Fruit fly (Drosophila melanogaster) whole organism, embryonic: ENCODE results near the gene CG1354.

Source experiments
- Aef1 ChIP-seq: fragments of 200-800 bp; sonication (Bioruptor generic); IDR thresholded peaks from 3 replicates; pipeline ENCODE4 v1.3.6; 2022; ENCODE audit warnings: missing biosample characterization, missing genetic modification characterization
- Awh ChIP-seq: fragments of 200-800 bp; sonication (Bioruptor generic); IDR thresholded peaks from 2 replicates; pipeline ENCODE4, ENCODE4 v1.3.6; 2022; ENCODE audit warnings: missing biosample characterization, missing genetic modification characterization
- B-H2 ChIP-seq: fragments of 200-800 bp; sonication (Bioruptor generic); optimal IDR thresholded peaks from 2 replicates; lab custom pipeline; 2018; ENCODE audit warnings: missing biosample characterization, mild to moderate bottlenecking, missing genetic modification characterization
- CG10147 ChIP-seq: fragments of 200-800 bp; sonication (Bioruptor generic); optimal IDR thresholded peaks from 2 replicates; lab custom pipeline; 2019; ENCODE audit warnings: missing biosample characterization, mild to moderate bottlenecking, missing genetic modification characterization, moderate library complexity
- CG10654 ChIP-seq: fragments of 200-800 bp; sonication (Bioruptor generic); optimal IDR thresholded peaks from 2 replicates; lab custom pipeline; 2016; ENCODE audit warnings: missing biosample characterization, missing genetic modification characterization
- CG11696 ChIP-seq: fragments of 200-800 bp; sonication (Bioruptor generic); IDR thresholded peaks from 2 replicates; pipeline ENCODE4 v1.3.6; 2022; ENCODE audit warnings: missing biosample characterization, missing genetic modification characterization
- CG1832 ChIP-seq: fragments of 200-800 bp; sonication (Bioruptor generic); optimal IDR thresholded peaks from 2 replicates; lab custom pipeline; 2017; ENCODE audit warnings: missing biosample characterization, mild to moderate bottlenecking, missing genetic modification characterization, inconsistent platforms
- CG5180 ChIP-seq: fragments of 200-800 bp; sonication (Bioruptor generic); optimal IDR thresholded peaks from 3 replicates; lab custom pipeline; 2017; ENCODE audit warnings: missing biosample characterization, missing genetic modification characterization, mild to moderate bottlenecking, moderate library complexity, missing genetic modification reagents
- CG7357 ChIP-seq: fragments of 200-800 bp; sonication (Bioruptor generic); IDR thresholded peaks from 3 replicates; pipeline ENCODE4 v1.3.6; 2022; ENCODE audit warnings: missing biosample characterization, missing genetic modification characterization
- CG8281 ChIP-seq: fragments of 200-800 bp; sonication (Bioruptor generic); optimal IDR thresholded peaks from 2 replicates; lab custom pipeline; 2018; ENCODE audit warnings: missing biosample characterization, mild to moderate bottlenecking, missing genetic modification characterization, moderate library complexity
- CG8359 ChIP-seq: fragments of 200-800 bp; sonication (Bioruptor generic); optimal IDR thresholded peaks from 2 replicates; lab custom pipeline; 2017; ENCODE audit warnings: missing biosample characterization, mild to moderate bottlenecking, missing genetic modification characterization, borderline replicate concordance
- CG8478 ChIP-seq: fragments of >200 bp; optimal IDR thresholded peaks from 2 replicates; lab custom pipeline; 2018
- CTCF ChIP-seq: fragments of 200-800 bp; sonication (Bioruptor generic); optimal IDR thresholded peaks from 2 replicates; lab custom pipeline; 2017; ENCODE audit warnings: missing biosample characterization, mild to moderate bottlenecking, missing genetic modification characterization, moderate library complexity
- D19A ChIP-seq: fragments of 200-800 bp; optimal IDR thresholded peaks from 3 replicates; lab custom pipeline; 2019; ENCODE audit warnings: missing biosample characterization, mild to moderate bottlenecking, missing genetic modification characterization, moderate library complexity
- Hr78 ChIP-seq, 2 experiments: fragments of 200-800 bp in 1 of 2; fragments of >200 bp in 1 of 2; sonication (Bioruptor generic) in 1 of 2; optimal IDR thresholded peaks; 2 replicates each; lab custom pipeline; 2017 to 2019; ENCODE audit warnings: missing biosample characterization in 2 of 2, missing genetic modification characterization in 2 of 2, mild to moderate bottlenecking in 1 of 2, moderate library complexity in 1 of 2
- Nf-YB ChIP-seq: fragments of 200-800 bp; sonication (Bioruptor generic); optimal IDR thresholded peaks from 3 replicates; lab custom pipeline; 2019; ENCODE audit warnings: missing biosample characterization, mild to moderate bottlenecking, missing genetic modification characterization, moderate library complexity
- Pdp1 ChIP-seq, 2 experiments: fragments of 200-800 bp; sonication (Bioruptor generic); optimal IDR thresholded peaks; 3 replicates each; lab custom pipeline; 2016; ENCODE audit warnings: missing biosample characterization in 2 of 2, missing genetic modification characterization in 2 of 2, mild to moderate bottlenecking in 1 of 2, moderate library complexity in 1 of 2
- Ravus ChIP-seq: fragments of 200-800 bp; sonication (Bioruptor generic); IDR thresholded peaks from 2 replicates; pipeline ENCODE4 v1.3.6; 2022; ENCODE audit warnings: missing biosample characterization, missing genetic modification characterization
- abd-A ChIP-seq: fragments of 200-800 bp; sonication (Bioruptor generic); optimal IDR thresholded peaks from 3 replicates; lab custom pipeline; 2019; ENCODE audit warnings: missing biosample characterization, mild to moderate bottlenecking, missing genetic modification characterization, moderate library complexity
- al ChIP-seq: fragments of 200-800 bp; sonication (Bioruptor generic); IDR thresholded peaks from 2 replicates; pipeline ENCODE4 v1.3.6; 2022; ENCODE audit warnings: missing biosample characterization, missing genetic modification characterization
- amos ChIP-seq: fragments of 200-800 bp; sonication (Bioruptor generic); IDR thresholded peaks from 2 replicates; pipeline ENCODE4 v1.3.6; 2022; ENCODE audit warnings: missing biosample characterization, missing genetic modification characterization; ENCODE audit not compliant: partially characterized antibody
- aop ChIP-seq: fragments of 200-800 bp; sonication (Bioruptor generic); IDR thresholded peaks from 2 replicates; pipeline ENCODE4 v1.3.6; 2022; ENCODE audit warnings: missing biosample characterization, missing genetic modification characterization
- ase ChIP-seq: fragments of 200-800 bp; sonication (Bioruptor generic); IDR thresholded peaks from 3 replicates; pipeline ENCODE4 v1.3.6; 2022; ENCODE audit warnings: missing biosample characterization, missing genetic modification characterization
- cg ChIP-seq: fragments of 200-800 bp; sonication (Bioruptor generic); optimal IDR thresholded peaks from 3 replicates; lab custom pipeline; 2019; ENCODE audit warnings: missing biosample characterization, mild to moderate bottlenecking, missing genetic modification characterization, moderate library complexity
- chinmo ChIP-seq: fragments of 200-800 bp; sonication (Bioruptor generic); IDR thresholded peaks from 4 replicates; pipeline ENCODE4 v1.3.6; 2022; ENCODE audit warnings: missing biosample characterization, missing genetic modification characterization; ENCODE audit not compliant: partially characterized antibody
- ci ChIP-seq: fragments of 200-800 bp; sonication (Bioruptor generic); IDR thresholded peaks from 3 replicates; pipeline ENCODE4 v1.3.6; 2022; ENCODE audit warnings: missing biosample characterization, missing genetic modification characterization
- da ChIP-seq: fragments of 200-800 bp; sonication (Bioruptor generic); optimal IDR thresholded peaks from 2 replicates; lab custom pipeline; 2016; ENCODE audit warnings: missing biosample characterization, missing genetic modification characterization
- eyg ChIP-seq: fragments of 200-800 bp; sonication (Bioruptor generic); optimal IDR thresholded peaks from 3 replicates; lab custom pipeline; 2016; ENCODE audit warnings: missing biosample characterization, missing genetic modification characterization
- gce ChIP-seq: fragments of 200-800 bp; sonication (Bioruptor generic); IDR thresholded peaks from 3 replicates; pipeline ENCODE4 v1.3.6; 2022; ENCODE audit warnings: missing biosample characterization, missing genetic modification characterization
- gro ChIP-seq: fragments of 200-800 bp; sonication (Bioruptor generic); optimal IDR thresholded peaks from 2 replicates; lab custom pipeline; 2016; ENCODE audit warnings: missing biosample characterization, missing genetic modification characterization
- hth ChIP-seq: fragments of >200 bp; optimal IDR thresholded peaks from 2 replicates; lab custom pipeline; 2017; ENCODE audit warnings: inconsistent platforms
- onecut ChIP-seq: fragments of 200-800 bp; sonication (Bioruptor generic); IDR thresholded peaks from 2 replicates; pipeline ENCODE4 v1.3.6; 2022; ENCODE audit warnings: missing biosample characterization, missing genetic modification characterization
- pho ChIP-seq: fragments of 200-800 bp; sonication (Bioruptor generic); optimal IDR thresholded peaks from 2 replicates; lab custom pipeline; 2016; ENCODE audit warnings: missing biosample characterization, missing genetic modification characterization
- repo ChIP-seq: fragments of 200-800 bp; sonication (Bioruptor generic); optimal IDR thresholded peaks from 2 replicates; lab custom pipeline; 2016; ENCODE audit warnings: missing biosample characterization, missing genetic modification characterization
- ro ChIP-seq: fragments of 200-800 bp; sonication (Bioruptor generic); IDR thresholded peaks from 2 replicates; pipeline ENCODE4 v1.3.6; 2022; ENCODE audit warnings: missing biosample characterization, missing genetic modification characterization
- sens ChIP-seq: fragments of 200-800 bp; sonication (Bioruptor generic); peaks from one replicate; lab custom pipeline; 2016; ENCODE audit warnings: missing biosample characterization, missing genetic modification characterization
- slbo ChIP-seq: fragments of 200-800 bp; sonication (Bioruptor generic); IDR thresholded peaks from 2 replicates; pipeline ENCODE4 v1.3.6; 2022; ENCODE audit warnings: missing biosample characterization, missing genetic modification characterization
- sqz ChIP-seq: fragments of 200-800 bp; sonication (Bioruptor generic); optimal IDR thresholded peaks from 3 replicates; lab custom pipeline; 2018; ENCODE audit warnings: missing biosample characterization, mild to moderate bottlenecking, missing genetic modification characterization
- trh ChIP-seq: fragments of 200-800 bp; sonication (Bioruptor generic); optimal IDR thresholded peaks from 2 replicates; lab custom pipeline; 2016; ENCODE audit warnings: missing biosample characterization, missing genetic modification characterization
- vvl ChIP-seq: fragments of 200-800 bp; sonication (Bioruptor generic); IDR thresholded peaks from 2 replicates; pipeline ENCODE4 v1.3.6; 2022; ENCODE audit warnings: missing biosample characterization, missing genetic modification characterization
- zf30C ChIP-seq: fragments of 200-800 bp; sonication (Bioruptor generic); optimal IDR thresholded peaks from 3 replicates; lab custom pipeline; 2018; ENCODE audit warnings: missing biosample characterization, mild to moderate bottlenecking, missing genetic modification characterization

The CG1354 gene

DNA sequence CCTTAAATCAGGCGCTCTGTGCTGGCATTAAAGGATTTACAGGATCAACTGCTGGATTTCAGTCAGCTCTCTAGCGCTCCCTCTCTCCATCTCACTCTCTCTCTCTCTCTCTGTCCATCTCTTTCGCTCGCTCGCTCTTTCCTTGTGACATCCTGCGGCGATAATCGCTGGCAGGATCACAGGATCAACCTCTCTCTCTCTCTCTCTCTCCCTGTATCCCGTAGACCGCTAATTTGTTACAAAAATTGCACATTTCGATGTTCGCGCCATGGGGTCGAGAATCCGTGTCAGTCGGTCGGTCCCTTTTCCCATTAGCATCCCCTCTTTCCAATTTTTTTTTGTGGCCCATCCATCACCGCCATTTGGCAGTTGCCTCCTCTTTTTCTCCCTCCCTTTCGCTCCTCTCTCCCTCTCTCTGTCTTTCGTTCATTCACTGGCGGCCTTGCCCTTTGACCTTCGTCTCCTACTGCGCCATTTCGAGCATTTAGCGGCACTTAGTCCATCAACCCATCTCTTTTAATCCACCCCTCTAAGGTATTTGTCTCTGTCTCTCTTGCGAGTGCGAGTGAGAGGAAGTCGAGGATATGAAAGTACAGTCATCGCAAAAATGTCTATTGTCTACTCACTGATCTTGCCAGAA, 34.4 kb upstream of the CG1354 start (continued):
- TF ChIP-seq sqz (GFP tag; lab: Kevin White, UChicago) (peak; percentile 42), CG7357 (no peak), CG1832 (GFP tag; lab: Kevin White, UChicago) (peak; percentile 57), Hr78 (GFP tag; optimal IDR thresholded peaks at IDR 0.05; lab: Kevin White, UChicago) (peak in 1 of 2 experiments; percentile 47), CG11696 (GFP tag; lab: Robert Waterston, UW) (no peak)
- TF ChIP-seq, all 482 proteins: peak for 9

DNA sequence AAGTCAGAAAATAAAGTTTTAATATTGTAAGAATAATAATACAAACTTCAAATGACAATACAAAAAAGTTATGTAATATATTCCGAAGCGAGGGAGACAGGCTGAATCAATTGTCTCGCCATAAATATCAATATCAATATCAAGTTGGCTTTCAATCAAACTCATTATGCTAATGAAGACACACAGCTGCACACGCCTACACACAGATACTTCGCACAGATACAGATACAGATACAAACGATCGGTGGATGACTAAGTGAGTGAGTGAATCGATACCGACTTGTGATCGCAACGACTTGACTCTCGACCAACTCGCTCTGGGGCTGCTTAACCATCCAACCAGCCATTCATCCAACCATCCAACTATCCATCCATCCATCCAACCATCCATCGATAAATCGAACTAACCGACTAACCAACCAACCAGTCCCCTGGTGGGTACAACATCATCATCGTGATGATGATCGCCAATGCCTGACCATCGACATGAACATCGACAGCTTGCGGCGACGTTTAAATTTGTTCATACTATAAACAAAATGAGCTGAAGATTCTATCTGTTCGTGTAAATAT, 33.8 kb upstream of the CG1354 start:
- TF ChIP-seq B-H2 (GFP tag; lab: Kevin White, UChicago): no peak
- no peak for TF ChIP-seq ro (GFP tag; lab: Robert Waterston, UW)
- no peak for TF ChIP-seq Aef1 (GFP tag; lab: Robert Waterston, UW)
- no peak for TF ChIP-seq repo (GFP tag; lab: Kevin White, UChicago)
- TF ChIP-seq Nf-YB (GFP tag; lab: Kevin White, UChicago): peak; percentile 15
- TF ChIP-seq da: no peak
- TF ChIP-seq chinmo (GFP tag; lab: Robert Waterston, UW): 0 out of 4 replicates have a peak, but pooled peaks have one; percentile 41
- TF ChIP-seq vvl (GFP tag; lab: Robert Waterston, UW): peak; percentile 65
- TF ChIP-seq slbo (GFP tag; lab: Robert Waterston, UW): no peak
- TF ChIP-seq Pdp1 (GFP tag; optimal IDR thresholded peaks at IDR 0.05; lab: Kevin White, UChicago): peak in 1 of 2 experiments; percentile 50
- TF ChIP-seq trh (GFP tag; lab: Kevin White, UChicago): no peak
- no peak for TF ChIP-seq pho (GFP tag; lab: Kevin White, UChicago)
- TF ChIP-seq gce: no peak
- no peak for TF ChIP-seq al (GFP tag; lab: Robert Waterston, UW)
- peak; percentile 21 for TF ChIP-seq abd-A
- peak; percentile 100 for TF ChIP-seq CG8281 (tag; lab: Kevin White, UChicago)
- TF ChIP-seq amos (GFP tag; lab: Robert Waterston, UW): no peak
- TF ChIP-seq CG5180 (GFP tag; lab: Kevin White, UChicago): peak; percentile 65
- TF ChIP-seq CG10654 (GFP tag; lab: Kevin White, UChicago): no peak
- no peak for TF ChIP-seq ci (GFP tag; lab: Robert Waterston, UW)
- no peak for TF ChIP-seq aop (GFP tag; lab: Robert Waterston, UW)
- TF ChIP-seq ase: no peak
- TF ChIP-seq eyg (GFP tag; lab: Kevin White, UChicago): no peak
- TF ChIP-seq onecut (GFP tag; lab: Robert Waterston, UW): peak; percentile 21
- TF ChIP-seq CTCF (GFP tag; lab: Kevin White, UChicago): no peak
- TF ChIP-seq Awh: peak; percentile 61; the same call in 1 of the 2 replicates
- no peak for TF ChIP-seq CG10147
- TF ChIP-seq CG8478 (lab: Kevin White, UChicago): no peak
- TF ChIP-seq gro (GFP tag; lab: Kevin White, UChicago): no peak
- no peak for TF ChIP-seq zf30C (GFP tag; lab: Kevin White, UChicago)
- no peak for TF ChIP-seq Ravus (GFP tag; lab: Robert Waterston, UW)
- peak; percentile 41 for TF ChIP-seq cg (GFP tag; lab: Kevin White, UChicago)
- TF ChIP-seq hth (lab: Kevin White, UChicago): no peak

DNA sequence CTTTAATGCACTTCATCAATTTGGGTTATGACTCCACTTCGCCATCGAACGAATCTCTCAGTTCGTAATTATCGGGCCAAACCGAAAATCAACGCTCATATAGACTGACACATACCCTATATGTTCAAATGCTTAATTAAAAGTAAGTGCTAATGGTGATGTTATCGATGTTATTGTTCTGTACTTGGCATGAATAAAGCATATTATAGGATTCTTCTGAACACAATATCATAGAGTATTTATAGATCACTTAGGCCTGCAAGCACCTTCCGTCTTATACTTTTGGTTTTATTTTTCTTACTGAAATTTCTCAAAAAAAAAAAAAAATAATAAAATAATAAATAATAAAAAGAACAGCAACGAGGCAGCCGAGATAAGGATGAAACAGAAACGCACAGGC, 31.0 kb upstream of the CG1354 start:
- TF ChIP-seq sens (GFP tag; lab: Kevin White, UChicago) (peak; percentile 4), D19A (tag; lab: Kevin White, UChicago) (peak; percentile 18), CG8359 (GFP tag; lab: Kevin White, UChicago) (no peak)
